Fruit fly (Drosophila melanogaster) whole organism, adult: ENCODE measurements around the gene CenB1A.

Source experiments
- CG12768 ChIP-seq: fragments of 200-800 bp; sonication (Bioruptor generic); optimal IDR thresholded peaks from 2 replicates; lab custom pipeline; 2017; ENCODE audit warnings: missing biosample characterization, missing genetic modification characterization, mild to moderate bottlenecking, moderate library complexity, missing genetic modification reagents
- CG33017 ChIP-seq: fragments of 200-800 bp; sonication (Bioruptor generic); optimal IDR thresholded peaks from 2 replicates; lab custom pipeline; 2018; ENCODE audit warnings: missing biosample characterization, mild to moderate bottlenecking, missing genetic modification characterization, moderate library complexity
- CG7101 ChIP-seq: fragments of 200-800 bp; sonication (Bioruptor generic); optimal IDR thresholded peaks from 2 replicates; lab custom pipeline; 2018; ENCODE audit warnings: missing biosample characterization, mild to moderate bottlenecking, missing genetic modification characterization, moderate library complexity
- Clk ChIP-seq: fragments of 200-800 bp; sonication (Bioruptor generic); optimal IDR thresholded peaks from 2 replicates; lab custom pipeline; 2017; ENCODE audit warnings: missing biosample characterization, missing genetic modification characterization
- Crg-1 ChIP-seq: fragments of 200-800 bp; sonication (Bioruptor generic); optimal IDR thresholded peaks from 2 replicates; lab custom pipeline; 2016; ENCODE audit warnings: missing biosample characterization, missing genetic modification characterization
- Hr96 ChIP-seq: fragments of 200-800 bp; sonication (Bioruptor generic); optimal IDR thresholded peaks from 2 replicates; lab custom pipeline; 2016; ENCODE audit warnings: missing biosample characterization, missing genetic modification characterization
- bab1 ChIP-seq: fragments of 200-800 bp; sonication (Bioruptor generic); optimal IDR thresholded peaks from 3 replicates; lab custom pipeline; 2019; ENCODE audit warnings: missing biosample characterization, mild to moderate bottlenecking, missing genetic modification characterization, moderate library complexity
- cic ChIP-seq: fragments of 200-800 bp; sonication (Bioruptor generic); optimal IDR thresholded peaks from 2 replicates; lab custom pipeline; 2017; ENCODE audit warnings: missing biosample characterization, mild to moderate bottlenecking, missing genetic modification characterization, moderate library complexity
- kay ChIP-seq: fragments of 200-800 bp; sonication (Bioruptor generic); peaks from one replicate; lab custom pipeline; 2016; ENCODE audit warnings: missing biosample characterization, missing genetic modification characterization, borderline replicate concordance
- ovo ChIP-seq: fragments of 200-800 bp; sonication (Bioruptor generic); optimal IDR thresholded peaks from 2 replicates; lab custom pipeline; 2016; ENCODE audit warnings: missing biosample characterization, missing genetic modification characterization
- tj ChIP-seq: fragments of 200-800 bp; sonication (Bioruptor generic); optimal IDR thresholded peaks from 3 replicates; lab custom pipeline; 2017; ENCODE audit warnings: missing biosample characterization, mild to moderate bottlenecking, missing genetic modification characterization, moderate library complexity
- toe ChIP-seq: fragments of 200-800 bp; sonication (Bioruptor generic); optimal IDR thresholded peaks from 2 replicates; lab custom pipeline; 2016; ENCODE audit warnings: missing biosample characterization, missing genetic modification characterization

dm6 chr3R:23126241-23127022, 8.2 kb downstream of the CenB1A start, which contains the start of gene CG31365:
- TF ChIP-seq bab1 (GFP tag; lab: Kevin White, UChicago) (peak; percentile 29), cic (GFP tag; lab: Kevin White, UChicago) (no peak), Clk (GFP tag; lab: Kevin White, UChicago) (no peak), CG7101 (no peak), Crg-1 (GFP tag; lab: Kevin White, UChicago) (no peak), CG33017 (no peak), ovo (GFP tag; lab: Kevin White, UChicago) (no peak), kay (no peak), CG12768 (no peak), Hr96 (no peak), tj (GFP tag; lab: Kevin White, UChicago) (no peak), toe (no peak)
